Worm (Caenorhabditis elegans) whole organism, late embryonic: ENCODE data around the gene F52E1.5.

Experiments used
- K02D7.2 ChIP-seq: sonication (generic microtip); optimal IDR thresholded peaks from 2 replicates; lab custom pipeline; 2017; ENCODE audit warnings: mild to moderate bottlenecking, missing genetic modification characterization, missing compliant biosample characterization
- T23F11.4 ChIP-seq: fragments of 200-800 bp; sonication (Bioruptor generic); optimal IDR thresholded peaks from 2 replicates; lab custom pipeline; 2018; ENCODE audit warnings: mild to moderate bottlenecking, missing genetic modification characterization, missing compliant biosample characterization
- ceh-18 ChIP-seq: sonication (generic microtip); optimal IDR thresholded peaks from 2 replicates; lab custom pipeline; 2016; ENCODE audit warnings: missing genetic modification characterization, missing compliant biosample characterization
- ceh-2 ChIP-seq: sonication (generic microtip); optimal IDR thresholded peaks from 2 replicates; lab custom pipeline; 2016; ENCODE audit warnings: missing genotype, missing genetic modification characterization, missing compliant biosample characterization
- ceh-30 ChIP-seq: fragments of 150-350 bp; optimal IDR thresholded peaks from 2 replicates; lab custom pipeline; 2014; ENCODE audit warnings: missing biosample characterization, missing genetic modification characterization
- ceh-31 ChIP-seq: sonication (generic microtip); optimal IDR thresholded peaks from 2 replicates; lab custom pipeline; 2016; ENCODE audit warnings: missing genetic modification characterization, missing compliant biosample characterization
- ceh-45 ChIP-seq: fragments of 200-800 bp; sonication (Bioruptor generic); IDR thresholded peaks from 2 replicates; pipeline ENCODE4 v1.3.6; 2022; ENCODE audit warnings: missing genetic modification reagents, missing genetic modification characterization, missing compliant biosample characterization
- ceh-48 ChIP-seq: sonication (generic microtip); optimal IDR thresholded peaks from 2 replicates; lab custom pipeline; 2016; ENCODE audit warnings: missing genetic modification characterization, inconsistent platforms, missing compliant biosample characterization
- ceh-9 ChIP-seq: sonication (generic microtip); optimal IDR thresholded peaks from 2 replicates; lab custom pipeline; 2016; ENCODE audit warnings: mild to moderate bottlenecking, missing genetic modification characterization, inconsistent platforms, missing compliant biosample characterization
- elt-2 ChIP-seq: sonication (generic microtip); optimal IDR thresholded peaks from 2 replicates; lab custom pipeline; 2016; ENCODE audit warnings: missing genetic modification reagents, missing genetic modification characterization, missing compliant biosample characterization
- elt-4 ChIP-seq: sonication (generic microtip); optimal IDR thresholded peaks from 2 replicates; lab custom pipeline; 2016; ENCODE audit warnings: missing genetic modification characterization, missing compliant biosample characterization
- eyg-1 ChIP-seq: sonication (generic microtip); optimal IDR thresholded peaks from 2 replicates; lab custom pipeline; 2016; ENCODE audit warnings: missing genotype, missing genetic modification characterization, missing compliant biosample characterization
- lim-6 ChIP-seq: sonication (generic microtip); optimal IDR thresholded peaks from 2 replicates; lab custom pipeline; 2016; ENCODE audit warnings: missing genetic modification characterization, missing compliant biosample characterization
- nfya-1 ChIP-seq: sonication (generic microtip); optimal IDR thresholded peaks from 2 replicates; lab custom pipeline; 2017; ENCODE audit warnings: missing genetic modification characterization, mild to moderate bottlenecking, missing compliant biosample characterization, antibody characterized with exemption, moderate library complexity
- nhr-11 ChIP-seq: fragments of 150-350 bp; optimal IDR thresholded peaks from 2 replicates; lab custom pipeline; 2014; ENCODE audit warnings: missing biosample characterization, missing genetic modification characterization
- odd-2 ChIP-seq: sonication (generic microtip); optimal IDR thresholded peaks from 2 replicates; lab custom pipeline; 2017; ENCODE audit warnings: antibody characterized with exemption, mild to moderate bottlenecking, missing genetic modification characterization, missing compliant biosample characterization
- pag-3 ChIP-seq: sonication (generic microtip); optimal IDR thresholded peaks from 2 replicates; lab custom pipeline; 2016; ENCODE audit warnings: missing compliant biosample characterization, missing genetic modification characterization, borderline replicate concordance
- pat-9 ChIP-seq: fragments of 200-800 bp; sonication (Bioruptor generic); optimal IDR thresholded peaks from 2 replicates; lab custom pipeline; 2018; ENCODE audit warnings: mild to moderate bottlenecking, missing genetic modification characterization, moderate library complexity, missing compliant biosample characterization
- pha-2 ChIP-seq: sonication (generic microtip); optimal IDR thresholded peaks from 2 replicates; lab custom pipeline; 2017; ENCODE audit warnings: mild to moderate bottlenecking, missing genetic modification characterization, missing compliant biosample characterization
- pha-4 ChIP-seq: fragments of 150-350 bp; optimal IDR thresholded peaks from 2 replicates; lab custom pipeline; 2018; ENCODE audit warnings: missing biosample characterization, missing genetic modification reagents, missing genetic modification characterization
- pros-1 ChIP-seq: fragments of 150-350 bp; optimal IDR thresholded peaks from 2 replicates; lab custom pipeline; 2014; ENCODE audit warnings: missing biosample characterization, missing genetic modification reagents, missing genetic modification characterization
- ref-2 ChIP-seq: sonication (generic microtip); optimal IDR thresholded peaks from 2 replicates; lab custom pipeline; 2016; ENCODE audit warnings: missing genetic modification characterization, missing compliant biosample characterization
- sdc-2 ChIP-seq: sonication (generic microtip); optimal IDR thresholded peaks from 2 replicates; lab custom pipeline; 2016; ENCODE audit warnings: missing genotype, missing genetic modification characterization, missing compliant biosample characterization
- sox-4 ChIP-seq: sonication (generic microtip); optimal IDR thresholded peaks from 2 replicates; lab custom pipeline; 2017; ENCODE audit warnings: mild to moderate bottlenecking, missing genetic modification characterization, inconsistent platforms, missing compliant biosample characterization
- tbx-7 ChIP-seq: sonication (generic microtip); optimal IDR thresholded peaks from 2 replicates; lab custom pipeline; 2016; ENCODE audit warnings: missing genotype, missing genetic modification characterization, missing compliant biosample characterization
- ttx-3 ChIP-seq: sonication (generic microtip); optimal IDR thresholded peaks from 2 replicates; lab custom pipeline; 2016; ENCODE audit warnings: missing genetic modification reagents, missing genetic modification characterization, missing compliant biosample characterization
- unc-3 ChIP-seq, 2 experiments: fragments of 200-800 bp in 1 of 2; sonication (Bioruptor generic) in 1 of 2; sonication (generic microtip) in 1 of 2; conservative IDR thresholded peaks in 1 of 2; optimal IDR thresholded peaks in 1 of 2; 2 replicates each; pipeline versions ENCODE4 v1.3.6 to Lab custom; 2016 to 2022; ENCODE audit warnings: missing compliant biosample characterization in 2 of 2, missing genetic modification characterization in 2 of 2, missing genetic modification reagents in 1 of 2
- unc-42 ChIP-seq: sonication (generic microtip); optimal IDR thresholded peaks from 2 replicates; lab custom pipeline; 2016; ENCODE audit warnings: missing genotype, missing genetic modification characterization, missing compliant biosample characterization
- unc-55 ChIP-seq: sonication (generic microtip); optimal IDR thresholded peaks from 2 replicates; lab custom pipeline; 2017; ENCODE audit warnings: missing biosample characterization, missing genetic modification reagents, missing genetic modification characterization
- unc-86 ChIP-seq: sonication (generic microtip); optimal IDR thresholded peaks from 2 replicates; lab custom pipeline; 2016; ENCODE audit warnings: missing genetic modification characterization, missing compliant biosample characterization
- zip-5 ChIP-seq: sonication (generic microtip); optimal IDR thresholded peaks from 2 replicates; lab custom pipeline; 2016; ENCODE audit warnings: missing genetic modification characterization, missing compliant biosample characterization
- ztf-16 ChIP-seq: sonication (generic microtip); optimal IDR thresholded peaks from 2 replicates; lab custom pipeline; 2017; ENCODE audit warnings: missing genetic modification characterization, missing compliant biosample characterization

The F52E1.5 gene

DNA sequence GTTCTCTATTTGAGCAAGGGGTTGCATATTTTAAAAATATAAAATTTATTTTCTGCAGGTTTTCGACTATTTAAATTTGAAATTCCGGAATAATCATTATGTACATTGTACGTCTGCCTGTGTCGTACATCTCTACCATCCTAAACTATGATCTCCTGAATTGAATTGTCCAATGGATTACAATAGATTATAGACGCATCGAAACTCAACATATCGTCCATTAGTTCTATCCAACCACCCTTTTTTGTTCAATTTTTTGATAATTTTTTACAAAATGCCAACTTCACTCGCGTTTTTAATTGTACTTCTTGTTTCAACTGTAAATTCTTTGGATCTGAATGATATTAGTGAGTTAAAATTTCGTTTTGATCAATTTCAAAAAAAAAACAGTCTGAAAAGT, 31.1 kb downstream of the F52E1.5 start, which contains the start of gene F52E1.2:
TSS of gene F52E1.2 (plus strand) at position 190 of the 400 bp plus-strand sequence.
- TF ChIP-seq unc-86 = no peak
- no peak for TF ChIP-seq lim-6
- TF ChIP-seq K02D7.2 (tag; lab: Kevin White, UChicago) = no peak
- TF ChIP-seq T23F11.4 (GFP tag; lab: Kevin White, UChicago) = no peak
- no peak for TF ChIP-seq zip-5 (tag; lab: Kevin White, UChicago)
- no peak for TF ChIP-seq ceh-30 (tag; lab: Kevin White, UChicago)
- no peak for TF ChIP-seq ceh-9
- no peak for TF ChIP-seq ceh-2 (tag; lab: Kevin White, UChicago)
- TF ChIP-seq pha-2 = no peak
- TF ChIP-seq unc-55 = no peak
- TF ChIP-seq unc-42 (tag; lab: Kevin White, UChicago) = no peak

DNA sequence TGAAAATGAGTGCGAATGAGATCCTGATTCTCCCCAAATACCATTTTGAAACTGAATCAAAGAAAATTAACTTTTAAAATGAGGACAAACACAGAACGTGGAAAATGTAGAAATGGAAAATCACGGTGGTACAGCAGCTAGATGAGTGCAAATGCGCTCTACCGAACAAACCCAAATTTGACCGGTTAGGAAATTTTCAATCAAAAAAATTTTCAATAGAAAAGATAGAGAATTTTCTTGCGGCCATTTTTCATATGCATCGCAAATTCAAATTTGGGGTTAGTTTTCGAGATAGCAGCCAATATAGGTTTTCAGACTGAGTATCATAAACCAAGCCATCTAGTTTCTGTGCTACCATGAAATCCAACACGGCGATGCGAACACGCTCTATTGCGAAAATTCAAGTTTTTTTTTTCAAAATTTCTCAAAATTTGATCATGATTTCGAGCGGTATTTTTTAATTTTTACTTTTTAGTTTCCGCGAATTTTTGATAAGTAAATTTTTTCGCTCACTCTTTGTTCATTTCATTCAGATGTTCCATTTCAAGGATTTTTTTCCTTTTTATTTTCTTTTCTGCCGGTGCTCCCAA, 34.2 kb downstream of the F52E1.5 start, which contains the start of gene vha-18:
TSS of gene vha-18 (minus strand) at position 51 of the 590 bp plus-strand sequence.
- TF ChIP-seq eyg-1 (tag; lab: Kevin White, UChicago) (no peak), odd-2 (no peak), unc-3 (GFP tag; conservative IDR thresholded peaks at IDR 0.05; lab: Robert Waterston, UW) (no peak), unc-3 (tag; optimal IDR thresholded peaks at IDR 0.05; lab: Kevin White, UChicago) (no peak), sox-4 (tag; lab: Kevin White, UChicago) (no peak), nhr-11 (no peak), pha-4 (no peak)

DNA sequence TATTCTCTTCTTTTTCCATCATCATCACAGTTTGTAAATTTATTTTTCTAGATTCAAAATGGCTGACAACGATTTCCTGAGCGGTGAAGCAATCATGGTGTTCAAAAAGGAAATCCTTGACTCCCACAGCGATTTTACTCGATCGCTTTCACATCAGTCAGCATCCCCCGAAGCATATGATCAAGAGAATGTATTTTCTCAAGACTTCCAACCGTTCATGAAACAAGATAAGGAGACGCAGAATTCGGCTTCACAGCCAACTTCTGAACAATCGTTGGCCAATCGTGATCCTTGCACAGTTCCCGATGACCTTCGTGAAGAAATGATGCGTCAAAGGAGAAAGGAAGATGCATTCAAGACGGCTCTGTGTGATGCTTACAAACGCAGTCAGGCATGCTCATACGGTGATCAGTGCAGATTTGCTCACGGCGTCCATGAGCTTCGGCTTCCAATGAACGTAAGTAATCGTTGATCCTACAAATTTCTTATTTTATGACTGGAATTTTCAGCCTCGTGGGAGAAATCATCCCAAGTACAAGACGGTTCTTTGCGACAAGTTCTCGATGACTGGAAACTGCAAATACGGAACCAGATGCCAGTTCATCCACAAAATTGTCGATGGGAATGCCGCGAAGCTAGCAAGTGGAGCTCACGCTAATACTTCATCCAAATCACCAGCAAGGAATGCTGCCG, 34.9 kb downstream of the F52E1.5 start, which contains the start of gene pos-1:
TSS of gene pos-1 (plus strand) at position 51 of the 693 bp plus-strand sequence.
- no peak for TF ChIP-seq ceh-18 (tag; lab: Kevin White, UChicago)
- no peak for TF ChIP-seq sdc-2 (tag; lab: Kevin White, UChicago)
- TF ChIP-seq elt-2 = no peak
- no peak for TF ChIP-seq ztf-16 (tag; lab: Kevin White, UChicago)
- TF ChIP-seq K02D7.2 (tag; lab: Kevin White, UChicago) = no peak
- no peak for TF ChIP-seq tbx-7 (tag; lab: Kevin White, UChicago)
- no peak for TF ChIP-seq T23F11.4 (GFP tag; lab: Kevin White, UChicago)
- no peak for TF ChIP-seq pat-9 (tag; lab: Kevin White, UChicago)
- no peak for TF ChIP-seq pros-1 (tag; lab: Kevin White, UChicago)
- no peak for TF ChIP-seq nhr-11

DNA sequence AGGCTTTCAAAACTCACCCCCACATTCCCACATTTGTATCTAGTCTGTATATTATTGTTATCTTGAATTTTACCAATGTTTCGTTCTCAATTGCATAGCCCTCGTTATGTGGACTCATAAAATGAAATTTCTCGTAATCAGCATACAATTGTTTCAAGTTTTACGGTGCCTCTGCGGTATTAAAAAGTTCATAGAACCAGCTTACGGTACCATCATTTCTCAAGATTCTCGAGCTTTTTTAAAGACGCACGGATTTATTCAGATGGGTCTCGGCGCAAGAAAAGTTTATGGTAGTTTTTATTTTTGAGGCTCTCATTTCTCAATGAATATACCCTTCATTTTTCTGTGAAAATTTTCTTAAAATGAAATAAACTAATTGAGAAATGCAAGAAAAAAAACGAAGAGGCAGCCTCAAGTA, 35.8 kb downstream of the F52E1.5 start:
- no peak for TF ChIP-seq sox-4 (tag; lab: Kevin White, UChicago)
- no peak for TF ChIP-seq ttx-3 (tag; lab: Kevin White, UChicago)
- TF ChIP-seq elt-4 (tag; lab: Kevin White, UChicago) = no peak
- no peak for TF ChIP-seq ceh-31 (tag; lab: Kevin White, UChicago)
- TF ChIP-seq unc-86 = no peak
- no peak for TF ChIP-seq ceh-45 (GFP tag; lab: Robert Waterston, UW)
- TF ChIP-seq T23F11.4 (GFP tag; lab: Kevin White, UChicago) = no peak
- TF ChIP-seq pag-3 (tag; lab: Kevin White, UChicago) = no peak

DNA sequence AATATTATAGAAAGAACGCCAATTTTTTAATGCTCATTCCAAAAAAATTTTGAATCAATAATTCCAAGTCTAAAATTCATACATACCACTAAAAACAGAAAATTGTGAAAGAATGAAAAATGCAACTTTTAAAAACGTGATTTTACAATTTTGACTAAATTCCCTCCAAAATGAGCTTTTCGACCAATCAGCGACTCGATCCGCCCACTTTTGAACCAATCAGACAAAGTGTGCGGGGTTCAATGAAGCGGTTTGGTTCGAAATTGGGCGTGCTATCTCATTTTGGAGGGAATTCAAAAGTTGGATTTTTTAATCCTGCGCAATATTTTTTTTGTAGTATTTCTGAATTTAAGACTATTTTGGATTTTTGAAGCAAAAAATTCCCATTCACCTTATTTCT, 38.0 kb downstream of the F52E1.5 start:
- no peak for TF ChIP-seq ceh-48 (tag; lab: Kevin White, UChicago)
- TF ChIP-seq nfya-1 (tag; lab: Kevin White, UChicago) = peak; percentile 54
- TF ChIP-seq ref-2 (tag; lab: Kevin White, UChicago) = no peak
